Worm (Caenorhabditis elegans): ENCODE data around the gene T09A5.4.
A peak's percentile ranks its signal among the peaks of the same experiment; 100 is the strongest.

The T09A5.4 gene

DNA sequence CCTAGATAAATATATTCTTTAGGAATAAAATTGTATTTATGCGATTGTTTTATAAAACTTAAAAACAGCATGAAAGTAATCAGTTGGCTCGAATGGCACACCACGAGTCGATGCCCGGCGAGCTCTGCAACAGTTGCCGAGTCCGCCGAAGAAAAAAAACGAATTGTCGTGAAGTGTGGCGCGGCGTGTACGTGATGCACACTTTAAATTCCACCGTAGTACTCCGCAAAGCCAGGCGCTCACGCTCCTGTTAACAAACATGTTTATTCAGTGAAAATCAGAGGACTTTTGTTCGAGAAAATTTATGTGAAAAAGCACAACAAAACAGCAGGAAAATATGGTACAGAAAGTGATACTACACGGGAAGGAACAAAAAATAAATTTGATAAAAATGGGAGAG is 24.6 kb downstream of the T09A5.4 start:
- TF ChIP-seq sptf-2 (GFP tag; optimal IDR thresholded peaks at IDR 0.05), result no peak
- no peak for TF ChIP-seq lsy-27 (tag; optimal IDR thresholded peaks at IDR 0.05; ENCODE audit: borderline replicate concordance, insufficient read depth)
- TF ChIP-seq madf-10 (tag; optimal IDR thresholded peaks at IDR 0.05), result no peak
- no peak for TF ChIP-seq zim-3 (tag; optimal IDR thresholded peaks at IDR 0.05)
- TF ChIP-seq efl-1 (GFP tag; optimal IDR thresholded peaks at IDR 0.05), result no peak
- no peak for TF ChIP-seq die-1 (tag; optimal IDR thresholded peaks at IDR 0.05)
- TF ChIP-seq lin-54 (GFP tag; optimal IDR thresholded peaks at IDR 0.05), result peak; percentile 51
- peak; percentile 68 for TF ChIP-seq athp-1 (tag; optimal IDR thresholded peaks at IDR 0.05)
- no peak for TF ChIP-seq ztf-22 (GFP tag; optimal IDR thresholded peaks at IDR 0.05)
- TF ChIP-seq K11D2.4 (GFP tag; IDR thresholded peaks at IDR 0.05), result no peak
- no peak for TF ChIP-seq egl-18 (GFP tag; IDR thresholded peaks at IDR 0.05)
- no peak for TF ChIP-seq ets-4 (GFP tag; optimal IDR thresholded peaks at IDR 0.05)
- TF ChIP-seq ztf-18 (tag; optimal IDR thresholded peaks at IDR 0.05), result peak; percentile 1
- TF ChIP-seq nhr-120 (GFP tag; IDR thresholded peaks at IDR 0.05), result no peak
- TF ChIP-seq C06A6.2 (GFP tag; conservative IDR thresholded peaks at IDR 0.05), result no peak
- TF ChIP-seq aptf-2 (GFP tag; conservative IDR thresholded peaks at IDR 0.05), result no peak
- no peak for TF ChIP-seq zfh-2 (GFP tag; conservative IDR thresholded peaks at IDR 0.05)
- TF ChIP-seq Y53G8AR.9 (GFP tag; conservative IDR thresholded peaks at IDR 0.05), result no peak
- no peak for TF ChIP-seq B0261.1 (tag; optimal IDR thresholded peaks at IDR 0.05)
- no peak for TF ChIP-seq F57A8.1 (GFP tag; optimal IDR thresholded peaks at IDR 0.05)
- TF ChIP-seq repo-1 (tag; optimal IDR thresholded peaks at IDR 0.05), result no peak
- TF ChIP-seq akir-1 (GFP tag; optimal IDR thresholded peaks at IDR 0.05), result no peak
- peak; percentile 54; the same call in 1 of the 2 replicates for TF ChIP-seq ekl-4 (GFP tag; IDR thresholded peaks at IDR 0.05)
- TF ChIP-seq D2030.7 (GFP tag; IDR thresholded peaks at IDR 0.05), result peak; percentile 33; the same call in 1 of the 2 replicates
- no peak for TF ChIP-seq rcor-1 (GFP tag; IDR thresholded peaks at IDR 0.05)
- TF ChIP-seq B0019.2 (GFP tag; conservative IDR thresholded peaks at IDR 0.05), result no peak
- TF ChIP-seq K12H6.12 (tag; optimal IDR thresholded peaks at IDR 0.05), result peak; percentile 31
- peak; percentile 63; the same call in 1 of the 2 replicates for TF ChIP-seq pbrm-1 (GFP tag; IDR thresholded peaks at IDR 0.05)
- TF ChIP-seq lir-1 (GFP tag; conservative IDR thresholded peaks at IDR 0.05), result no peak
- TF ChIP-seq ztf-26 (tag; optimal IDR thresholded peaks at IDR 0.05), result no peak
- no peak for TF ChIP-seq ceh-58 (GFP tag; IDR thresholded peaks at IDR 0.05)
- peak; percentile 32 for TF ChIP-seq tlf-1 (GFP tag; optimal IDR thresholded peaks at IDR 0.05)
- no peak for TF ChIP-seq F52B5.7 (tag; optimal IDR thresholded peaks at IDR 0.05)
- no peak for TF ChIP-seq sea-2 (GFP tag; IDR thresholded peaks at IDR 0.05)
- no peak for TF ChIP-seq ztf-6 (GFP tag; IDR thresholded peaks at IDR 0.05)
- TF ChIP-seq lag-1 (GFP tag; IDR thresholded peaks at IDR 0.05), result no peak
- no peak for TF ChIP-seq lin-35 (GFP tag; optimal IDR thresholded peaks at IDR 0.05)
- TF ChIP-seq aptf-3 (GFP tag; IDR thresholded peaks at IDR 0.05), result no peak
- TF ChIP-seq rec-8 (tag; optimal IDR thresholded peaks at IDR 0.05), result no peak
- no peak for TF ChIP-seq F23B12.7 (tag; optimal IDR thresholded peaks at IDR 0.05; ENCODE audit: insufficient read depth)
- peak; percentile 49; the same call in 1 of the 2 replicates for TF ChIP-seq ceh-100 (GFP tag; IDR thresholded peaks at IDR 0.05)
- TF ChIP-seq ceh-27 (GFP tag; optimal IDR thresholded peaks at IDR 0.05), result no peak
- TF ChIP-seq ztf-28 (GFP tag; IDR thresholded peaks at IDR 0.05), result no peak
- no peak for TF ChIP-seq T07F8.4 (tag; optimal IDR thresholded peaks at IDR 0.05)
- TF ChIP-seq Y79H2A.3 (GFP tag; conservative IDR thresholded peaks at IDR 0.05), result no peak
- no peak for TF ChIP-seq Y53F4B.3 (GFP tag; IDR thresholded peaks at IDR 0.05)
- TF ChIP-seq xnd-1 (tag; optimal IDR thresholded peaks at IDR 0.05), result peak; percentile 33
- no peak for TF ChIP-seq nhr-179 (tag; optimal IDR thresholded peaks at IDR 0.05)
- TF ChIP-seq F33H1.4 (GFP tag; IDR thresholded peaks at IDR 0.05), result peak; percentile 30; the same call in 1 of the 2 replicates

All from whole organism, young adult.